Fruit fly (Drosophila melanogaster) whole organism, embryonic: Measurements from ENCODE around the gene CG9372.

Experiments used
- Abd-B ChIP-seq: fragments of 200-800 bp; sonication (Bioruptor generic); optimal IDR thresholded peaks from 2 replicates; lab custom pipeline; 2018; ENCODE audit warnings: missing biosample characterization, mild to moderate bottlenecking, missing genetic modification characterization, moderate library complexity
- Atf3 ChIP-seq: fragments of 200-800 bp; sonication (Bioruptor generic); optimal IDR thresholded peaks from 3 replicates; lab custom pipeline; 2016; ENCODE audit warnings: missing biosample characterization, missing genetic modification characterization
- CG10543 ChIP-seq: fragments of 200-800 bp; sonication (Bioruptor generic); optimal IDR thresholded peaks from 3 replicates; lab custom pipeline; 2017; ENCODE audit warnings: missing biosample characterization, mild to moderate bottlenecking, missing genetic modification characterization, moderate library complexity
- CG11456 ChIP-seq: fragments of 200-800 bp; sonication (Bioruptor generic); IDR thresholded peaks from 3 replicates; pipeline ENCODE4 v1.3.6; 2022; ENCODE audit warnings: missing biosample characterization, missing genetic modification characterization
- CG11504 ChIP-seq: fragments of 200-800 bp; sonication (Bioruptor generic); optimal IDR thresholded peaks from 3 replicates; lab custom pipeline; 2019; ENCODE audit warnings: missing biosample characterization, mild to moderate bottlenecking, missing genetic modification characterization, moderate library complexity
- CG11723 ChIP-seq: fragments of 200-800 bp; sonication (Bioruptor generic); optimal IDR thresholded peaks from 2 replicates; lab custom pipeline; 2017; ENCODE audit warnings: missing biosample characterization, mild to moderate bottlenecking, missing genetic modification characterization
- CG17359 ChIP-seq: fragments of 200-800 bp; sonication (Bioruptor generic); optimal IDR thresholded peaks from 3 replicates; lab custom pipeline; 2018; ENCODE audit warnings: missing biosample characterization, mild to moderate bottlenecking, missing genetic modification characterization, moderate library complexity
- CG17802 ChIP-seq: fragments of 200-800 bp; sonication (Bioruptor generic); optimal IDR thresholded peaks from 2 replicates; lab custom pipeline; 2018; ENCODE audit warnings: missing biosample characterization, mild to moderate bottlenecking, missing genetic modification characterization, moderate library complexity
- CG18011 ChIP-seq: fragments of 200-800 bp; sonication (Bioruptor generic); optimal IDR thresholded peaks from 2 replicates; lab custom pipeline; 2017; ENCODE audit warnings: missing biosample characterization, missing genetic modification characterization, mild to moderate bottlenecking, moderate library complexity, missing genotype
- CG18619 ChIP-seq: fragments of 200-800 bp; sonication (Bioruptor generic); optimal IDR thresholded peaks from 3 replicates; lab custom pipeline; 2017; ENCODE audit warnings: missing biosample characterization, mild to moderate bottlenecking, missing genetic modification characterization
- CG32532 ChIP-seq: fragments of 200-800 bp; sonication (Bioruptor generic); IDR thresholded peaks from 2 replicates; pipeline ENCODE4 v1.3.6; 2022; ENCODE audit warnings: missing biosample characterization, missing genetic modification characterization
- CG42726 ChIP-seq: fragments of 200-800 bp; sonication (Bioruptor generic); IDR thresholded peaks from 2 replicates; pipeline ENCODE4 v1.3.6; 2022; ENCODE audit warnings: missing biosample characterization, missing genetic modification characterization; ENCODE audit not compliant: partially characterized antibody
- CG4282 ChIP-seq: fragments of 200-800 bp; sonication (Bioruptor generic); optimal IDR thresholded peaks from 2 replicates; lab custom pipeline; 2016; ENCODE audit warnings: missing biosample characterization, missing genetic modification characterization
- CG43689 ChIP-seq: fragments of 200-800 bp; sonication (Bioruptor generic); IDR thresholded peaks from 2 replicates; pipeline ENCODE4 v1.3.6; 2022; ENCODE audit warnings: missing biosample characterization, missing genetic modification characterization
- CG5953 ChIP-seq: fragments of 200-800 bp; sonication (Bioruptor generic); IDR thresholded peaks from 2 replicates; pipeline ENCODE4 v1.3.6; 2022; ENCODE audit warnings: missing biosample characterization, missing genetic modification characterization
- CG7786 ChIP-seq: fragments of 200-800 bp; sonication (Bioruptor generic); optimal IDR thresholded peaks from 2 replicates; lab custom pipeline; 2016; ENCODE audit warnings: missing biosample characterization, missing genetic modification characterization
- CG8924 ChIP-seq: fragments of 200-800 bp; optimal IDR thresholded peaks from 3 replicates; lab custom pipeline; 2019; ENCODE audit warnings: missing biosample characterization, mild to moderate bottlenecking, missing genetic modification characterization, moderate library complexity
- CG9797 ChIP-seq: fragments of 200-800 bp; sonication (Bioruptor generic); optimal IDR thresholded peaks from 3 replicates; lab custom pipeline; 2018; ENCODE audit warnings: missing biosample characterization, mild to moderate bottlenecking, missing genetic modification characterization
- Camta ChIP-seq: fragments of 200-800 bp; sonication (Bioruptor generic); optimal IDR thresholded peaks from 2 replicates; lab custom pipeline; 2016; ENCODE audit warnings: missing biosample characterization, missing genetic modification characterization
- D19B ChIP-seq: fragments of 200-800 bp; sonication (Bioruptor generic); optimal IDR thresholded peaks from 2 replicates; lab custom pipeline; 2017; ENCODE audit warnings: missing biosample characterization, mild to moderate bottlenecking, missing genetic modification characterization
- ERR ChIP-seq: fragments of 200-800 bp; sonication (Bioruptor generic); optimal IDR thresholded peaks from 2 replicates; lab custom pipeline; 2016; ENCODE audit warnings: missing biosample characterization, missing genetic modification characterization
- Ets65A ChIP-seq: fragments of 200-800 bp; sonication (Bioruptor generic); peaks from one replicate; lab custom pipeline; 2016; ENCODE audit warnings: missing biosample characterization, missing genetic modification characterization
- HLH4C ChIP-seq: fragments of 200-800 bp; sonication (Bioruptor generic); IDR thresholded peaks from 3 replicates; pipeline ENCODE4 v1.3.6; 2022; ENCODE audit warnings: missing biosample characterization, missing genetic modification characterization; ENCODE audit not compliant: partially characterized antibody
- Hr51 ChIP-seq, 2 experiments: fragments of 200-800 bp; sonication (Bioruptor generic); optimal IDR thresholded peaks; 2 replicates in 1 of 2; 3 replicates in 1 of 2; lab custom pipeline; 2016 to 2018; ENCODE audit warnings: missing biosample characterization in 2 of 2, missing genetic modification characterization in 2 of 2, mild to moderate bottlenecking in 1 of 2, moderate library complexity in 1 of 2
- Max ChIP-seq: fragments of 200-800 bp; sonication (Bioruptor generic); optimal IDR thresholded peaks from 2 replicates; lab custom pipeline; 2016; ENCODE audit warnings: missing biosample characterization, mild to moderate bottlenecking, missing genetic modification characterization
- Med ChIP-seq: fragments of 200-800 bp; sonication (Bioruptor generic); peaks from one replicate; lab custom pipeline; 2016; ENCODE audit warnings: missing biosample characterization, missing genetic modification characterization, mild to moderate bottlenecking, inconsistent platforms, moderate library complexity
- Meics ChIP-seq: fragments of 200-800 bp; sonication (Bioruptor generic); optimal IDR thresholded peaks from 2 replicates; lab custom pipeline; 2017; ENCODE audit warnings: missing biosample characterization, mild to moderate bottlenecking, missing genetic modification characterization
- Ptx1 ChIP-seq: fragments of 200-800 bp; sonication (Bioruptor generic); IDR thresholded peaks from 2 replicates; pipeline ENCODE4 v1.3.6; 2022; ENCODE audit warnings: missing biosample characterization, missing genetic modification characterization
- Six4 ChIP-seq: fragments of 200-800 bp; sonication (Bioruptor generic); optimal IDR thresholded peaks from 2 replicates; lab custom pipeline; 2016; ENCODE audit warnings: missing biosample characterization, missing genetic modification characterization
- Sox102F ChIP-seq: fragments of 200-800 bp; sonication (Bioruptor generic); optimal IDR thresholded peaks from 2 replicates; lab custom pipeline; 2018; ENCODE audit warnings: missing biosample characterization, mild to moderate bottlenecking, missing genetic modification characterization, moderate library complexity
- Trl ChIP-seq, 3 experiments: fragments of >200 bp in 2 of 3; fragments of 200-800 bp in 1 of 3; sonication (Bioruptor generic) in 1 of 3; optimal IDR thresholded peaks; 2 replicates in 1 of 3; 3 replicates in 2 of 3; lab custom pipeline; 2016 to 2017; ENCODE audit warnings: missing biosample characterization in 1 of 3, missing genetic modification characterization in 1 of 3
- danr ChIP-seq: fragments of 200-800 bp; sonication (Bioruptor generic); IDR thresholded peaks from 2 replicates; pipeline ENCODE4 v1.3.6; 2022; ENCODE audit warnings: missing biosample characterization, missing genetic modification characterization
- ewg ChIP-seq: fragments of 200-800 bp; sonication (Bioruptor generic); optimal IDR thresholded peaks from 3 replicates; lab custom pipeline; 2017; ENCODE audit warnings: mild to moderate bottlenecking, missing biosample characterization, missing genetic modification reagents, missing genetic modification characterization
- fd96Cb ChIP-seq: fragments of 200-800 bp; sonication (Bioruptor generic); optimal IDR thresholded peaks from 2 replicates; lab custom pipeline; 2018; ENCODE audit warnings: missing biosample characterization, mild to moderate bottlenecking, missing genetic modification characterization, moderate library complexity
- insv ChIP-seq, 2 experiments: fragments of 200-800 bp; sonication (Bioruptor generic); optimal IDR thresholded peaks; 3 replicates each; lab custom pipeline; 2016 to 2018; ENCODE audit warnings: missing biosample characterization in 2 of 2, missing genetic modification characterization in 2 of 2
- ken ChIP-seq: fragments of 200-800 bp; sonication (Bioruptor generic); IDR thresholded peaks from 3 replicates; pipeline ENCODE4 v1.3.6; 2022; ENCODE audit warnings: missing biosample characterization, missing genetic modification characterization
- kni ChIP-seq: fragments of 200-800 bp; sonication (Bioruptor generic); optimal IDR thresholded peaks from 3 replicates; lab custom pipeline; 2017; ENCODE audit warnings: mild to moderate bottlenecking, missing biosample characterization, missing genetic modification reagents, missing genetic modification characterization
- mld ChIP-seq: fragments of 200-800 bp; sonication (Bioruptor generic); IDR thresholded peaks from 3 replicates; pipeline ENCODE4 v1.3.6; 2022; ENCODE audit warnings: missing biosample characterization, missing genetic modification characterization; ENCODE audit not compliant: partially characterized antibody
- phol ChIP-seq: fragments of 200-800 bp; sonication (Bioruptor generic); optimal IDR thresholded peaks from 3 replicates; lab custom pipeline; 2018; ENCODE audit warnings: missing biosample characterization, mild to moderate bottlenecking, missing genetic modification characterization, moderate library complexity
- prd ChIP-seq, 3 experiments: fragments of >200 bp in 2 of 3; fragments of 200-800 bp in 1 of 3; sonication (Bioruptor generic) in 1 of 3; optimal IDR thresholded peaks in 2 of 3; IDR thresholded peaks in 1 of 3; 2 replicates in 2 of 3; 3 replicates in 1 of 3; pipeline versions ENCODE4 v1.3.6 to Lab custom; 2017 to 2022; ENCODE audit warnings: missing biosample characterization in 1 of 3, missing genetic modification characterization in 1 of 3
- sd ChIP-seq: fragments of 200-800 bp; sonication (Bioruptor generic); optimal IDR thresholded peaks from 3 replicates; lab custom pipeline; 2018; ENCODE audit warnings: missing biosample characterization, mild to moderate bottlenecking, missing genetic modification characterization, moderate library complexity
- sna ChIP-seq: fragments of 200-800 bp; sonication (Bioruptor generic); IDR thresholded peaks from 2 replicates; pipeline ENCODE4 v1.3.6; 2022; ENCODE audit warnings: missing biosample characterization, missing genetic modification characterization; ENCODE audit not compliant: partially characterized antibody
- tgo ChIP-seq: fragments of 200-800 bp; sonication (Bioruptor generic); IDR thresholded peaks from 3 replicates; pipeline ENCODE4 v1.3.6; 2022; ENCODE audit warnings: missing biosample characterization, missing genetic modification characterization
- tna ChIP-seq: fragments of 200-800 bp; sonication (Bioruptor generic); IDR thresholded peaks from 2 replicates; pipeline ENCODE4 v1.3.6; 2022; ENCODE audit warnings: missing biosample characterization, missing genetic modification characterization; ENCODE audit not compliant: partially characterized antibody
- toy ChIP-seq: fragments of 200-800 bp; sonication (Bioruptor generic); IDR thresholded peaks from 2 replicates; pipeline ENCODE4 v1.3.6; 2022; ENCODE audit warnings: missing biosample characterization, missing genetic modification characterization
- unc-4 ChIP-seq: fragments of 200-800 bp; sonication (Bioruptor generic); IDR thresholded peaks from 2 replicates; pipeline ENCODE4 v1.3.6; 2022; ENCODE audit warnings: missing biosample characterization, missing genetic modification characterization; ENCODE audit not compliant: partially characterized antibody
- wor ChIP-seq: fragments of 200-800 bp; sonication (Bioruptor generic); IDR thresholded peaks from 2 replicates; pipeline ENCODE4 v1.3.6; 2022; ENCODE audit warnings: missing biosample characterization, missing genetic modification characterization
- zfh1 ChIP-seq: fragments of 200-800 bp; sonication (Bioruptor generic); IDR thresholded peaks from 3 replicates; pipeline ENCODE4 v1.3.6; 2022; ENCODE audit warnings: missing biosample characterization, missing genetic modification characterization
- zfh2 ChIP-seq: fragments of 200-800 bp; sonication (Bioruptor generic); optimal IDR thresholded peaks from 2 replicates; lab custom pipeline; 2016; ENCODE audit warnings: missing biosample characterization, missing genetic modification characterization

Gene CG9372

DNA sequence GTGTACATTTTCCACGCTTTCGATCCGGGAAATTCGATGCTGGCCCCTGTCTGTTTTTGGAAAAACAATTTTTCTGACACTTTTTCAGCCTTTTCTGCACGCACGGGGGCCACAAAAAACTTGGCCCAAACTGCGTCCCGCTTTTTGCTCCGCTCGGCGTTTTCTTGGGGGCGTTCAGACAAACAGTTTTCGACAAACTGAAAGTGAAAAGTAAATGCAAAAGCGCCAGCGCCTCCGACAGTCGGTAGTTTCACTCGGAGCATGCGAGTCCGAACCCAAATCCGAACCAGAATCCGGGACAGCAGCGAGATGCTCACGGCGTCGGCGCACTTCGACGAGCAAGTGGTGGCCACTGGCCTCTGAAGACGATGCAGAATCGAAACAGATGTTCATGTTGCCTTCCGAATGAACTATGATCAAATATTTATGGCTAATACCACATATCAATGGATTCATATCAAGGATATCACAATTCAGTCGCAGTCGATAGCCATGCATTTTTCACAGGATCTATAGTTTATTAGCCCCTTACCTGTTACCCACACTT, 21.6 kb upstream of the CG9372 start, which contains the start of gene Shal (continued):
- TF ChIP-seq prd (optimal IDR thresholded peaks at IDR 0.05; lab: Kevin White, UChicago): no peak
- TF ChIP-seq prd (GFP tag; IDR thresholded peaks at IDR 0.05; lab: Robert Waterston, UW): no peak
- no peak for TF ChIP-seq Abd-B (GFP tag; lab: Kevin White, UChicago)
- no peak for TF ChIP-seq CG8924 (tag; lab: Kevin White, UChicago)
- no peak for TF ChIP-seq Ptx1 (GFP tag; lab: Robert Waterston, UW)
- no peak for TF ChIP-seq CG11456 (GFP tag; lab: Robert Waterston, UW)
- no peak for TF ChIP-seq zfh1 (GFP tag; lab: Robert Waterston, UW)
- no peak for TF ChIP-seq Camta
- TF ChIP-seq CG11504 (tag; lab: Kevin White, UChicago): no peak
- no peak for TF ChIP-seq Max (GFP tag; lab: Kevin White, UChicago)
- no peak for TF ChIP-seq CG18011 (GFP tag; lab: Kevin White, UChicago)
- no peak for TF ChIP-seq CG10543
- TF ChIP-seq danr (GFP tag; lab: Robert Waterston, UW): no peak
- no peak for TF ChIP-seq Atf3 (GFP tag; lab: Kevin White, UChicago)
- no peak for TF ChIP-seq CG7786 (GFP tag; lab: Kevin White, UChicago)
- TF ChIP-seq kni (GFP tag; lab: Kevin White, UChicago): no peak
- no peak for TF ChIP-seq wor
- no peak for TF ChIP-seq HLH4C (GFP tag; lab: Robert Waterston, UW)
- no peak for TF ChIP-seq Meics (GFP tag; lab: Kevin White, UChicago)
- TF ChIP-seq tgo: no peak
- TF ChIP-seq fd96Cb (tag; lab: Kevin White, UChicago): no peak
- TF ChIP-seq CG18619 (GFP tag; lab: Kevin White, UChicago): no peak
- TF ChIP-seq ERR (GFP tag; lab: Kevin White, UChicago): no peak
- no peak for TF ChIP-seq CG5953 (GFP tag; lab: Robert Waterston, UW)
- TF ChIP-seq Ets65A (GFP tag; lab: Kevin White, UChicago): peak; percentile 90
- no peak for TF ChIP-seq insv (GFP tag; optimal IDR thresholded peaks at IDR 0.05; lab: Kevin White, UChicago)
- no peak for TF ChIP-seq unc-4 (GFP tag; lab: Robert Waterston, UW)
- peak; percentile 74 for TF ChIP-seq Med (GFP tag; lab: Kevin White, UChicago)
- TF ChIP-seq ewg: peak; percentile 86
- TF ChIP-seq toy (GFP tag; lab: Robert Waterston, UW): no peak
- peak; percentile 49 for TF ChIP-seq CG17802
- no peak for TF ChIP-seq CG11723 (GFP tag; lab: Kevin White, UChicago)
- TF ChIP-seq sd (tag; lab: Kevin White, UChicago): no peak
- 0 out of 2 replicates have a peak, but pooled peaks have one; percentile 8 for TF ChIP-seq tna (GFP tag; lab: Robert Waterston, UW)
- TF ChIP-seq sna: no peak
- no peak for TF ChIP-seq Six4
- TF ChIP-seq Trl (optimal IDR thresholded peaks at IDR 0.05; lab: Kevin White, UChicago): no peak
- TF ChIP-seq Trl (GFP tag; optimal IDR thresholded peaks at IDR 0.05; lab: Kevin White, UChicago): no peak
- TF ChIP-seq CG17359 (tag; lab: Kevin White, UChicago): no peak
- TF ChIP-seq phol (tag; lab: Kevin White, UChicago): no peak
- no peak for TF ChIP-seq mld
- no peak for TF ChIP-seq Hr51 (GFP tag; optimal IDR thresholded peaks at IDR 0.05; lab: Kevin White, UChicago)
- no peak for TF ChIP-seq CG42726
- TF ChIP-seq CG4282: no peak
- TF ChIP-seq zfh2: no peak
- no peak for TF ChIP-seq D19B (GFP tag; lab: Kevin White, UChicago)
- no peak for TF ChIP-seq ken
- TF ChIP-seq CG32532: 0 out of 2 replicates have a peak, but pooled peaks have one; percentile 28
- no peak for TF ChIP-seq CG43689 (GFP tag; lab: Robert Waterston, UW)
- no peak for TF ChIP-seq Sox102F (GFP tag; lab: Kevin White, UChicago)
- no peak for TF ChIP-seq CG9797
